Fruit fly (Drosophila melanogaster) whole organism, embryonic: Measurements from ENCODE around the gene CG1998.
A peak's percentile ranks its signal among the peaks of the same experiment; 100 is the strongest.

Source experiments
- ATbp ChIP-seq: fragments of 200-800 bp; sonication (Bioruptor generic); optimal IDR thresholded peaks from 2 replicates; lab custom pipeline; 2017; ENCODE audit warnings: missing biosample characterization, mild to moderate bottlenecking, missing genetic modification characterization, missing genetic modification reagents
- Bdp1 ChIP-seq: fragments of 200-800 bp; sonication (Bioruptor generic); optimal IDR thresholded peaks from 3 replicates; lab custom pipeline; 2016; ENCODE audit warnings: missing biosample characterization, missing genetic modification characterization
- Bteb2 ChIP-seq: fragments of 200-800 bp; sonication (Bioruptor generic); optimal IDR thresholded peaks from 2 replicates; lab custom pipeline; 2016; ENCODE audit warnings: missing biosample characterization, missing genetic modification characterization
- CG11504 ChIP-seq: fragments of 200-800 bp; sonication (Bioruptor generic); optimal IDR thresholded peaks from 3 replicates; lab custom pipeline; 2019; ENCODE audit warnings: missing biosample characterization, mild to moderate bottlenecking, missing genetic modification characterization, moderate library complexity
- CG12219 ChIP-seq: fragments of 200-800 bp; sonication (Bioruptor generic); optimal IDR thresholded peaks from 3 replicates; lab custom pipeline; 2018; ENCODE audit warnings: missing biosample characterization, mild to moderate bottlenecking, missing genetic modification characterization
- CG1233 ChIP-seq: fragments of 200-800 bp; sonication (Bioruptor generic); optimal IDR thresholded peaks from 4 replicates; lab custom pipeline; 2018; ENCODE audit warnings: missing biosample characterization, mild to moderate bottlenecking, missing genetic modification characterization
- CG12769 ChIP-seq: fragments of 200-800 bp; sonication (Bioruptor generic); optimal IDR thresholded peaks from 2 replicates; lab custom pipeline; 2019; ENCODE audit warnings: missing biosample characterization, mild to moderate bottlenecking, missing genetic modification characterization, moderate library complexity
- CG13624 ChIP-seq: fragments of 200-800 bp; sonication (Bioruptor generic); optimal IDR thresholded peaks from 2 replicates; lab custom pipeline; 2016; ENCODE audit warnings: missing biosample characterization, missing genetic modification characterization
- CG14441 ChIP-seq: fragments of 200-800 bp; sonication (Bioruptor generic); IDR thresholded peaks from 2 replicates; pipeline ENCODE4 v1.3.6; 2022; ENCODE audit warnings: missing biosample characterization, missing genetic modification characterization
- CG1647 ChIP-seq: fragments of 200-800 bp; sonication (Bioruptor generic); optimal IDR thresholded peaks from 3 replicates; lab custom pipeline; 2016; ENCODE audit warnings: missing biosample characterization, missing genetic modification characterization
- CG18619 ChIP-seq: fragments of 200-800 bp; sonication (Bioruptor generic); optimal IDR thresholded peaks from 3 replicates; lab custom pipeline; 2017; ENCODE audit warnings: missing biosample characterization, mild to moderate bottlenecking, missing genetic modification characterization
- CG33213 ChIP-seq: fragments of 200-800 bp; sonication (Bioruptor generic); optimal IDR thresholded peaks from 3 replicates; lab custom pipeline; 2016; ENCODE audit warnings: missing biosample characterization, missing genetic modification characterization
- CG3407 ChIP-seq: fragments of 200-800 bp; sonication (Bioruptor generic); optimal IDR thresholded peaks from 2 replicates; lab custom pipeline; 2018; ENCODE audit warnings: missing biosample characterization, mild to moderate bottlenecking, missing genetic modification characterization
- CG3847 ChIP-seq: fragments of 200-800 bp; sonication (Bioruptor generic); IDR thresholded peaks from 2 replicates; pipeline ENCODE4 v1.3.6; 2022; ENCODE audit warnings: missing biosample characterization, missing genetic modification characterization
- CG4328 ChIP-seq: fragments of 200-800 bp; sonication (Bioruptor generic); optimal IDR thresholded peaks from 3 replicates; lab custom pipeline; 2017; ENCODE audit warnings: missing biosample characterization, missing genetic modification reagents, missing genetic modification characterization
- CG43689 ChIP-seq: fragments of 200-800 bp; sonication (Bioruptor generic); IDR thresholded peaks from 2 replicates; pipeline ENCODE4 v1.3.6; 2022; ENCODE audit warnings: missing biosample characterization, missing genetic modification characterization
- CG4820 ChIP-seq: fragments of 200-800 bp; sonication (Bioruptor generic); optimal IDR thresholded peaks from 3 replicates; lab custom pipeline; 2016; ENCODE audit warnings: missing biosample characterization, missing genetic modification characterization
- CG6813 ChIP-seq: fragments of 200-800 bp; sonication (Bioruptor generic); optimal IDR thresholded peaks from 2 replicates; lab custom pipeline; 2017; ENCODE audit warnings: missing biosample characterization, missing genetic modification characterization, mild to moderate bottlenecking, moderate library complexity, missing genetic modification reagents
- CG6854 ChIP-seq: fragments of 200-800 bp; sonication (Bioruptor generic); optimal IDR thresholded peaks from 3 replicates; lab custom pipeline; 2017; ENCODE audit warnings: missing biosample characterization, mild to moderate bottlenecking, missing genetic modification characterization
- CG7745 ChIP-seq: fragments of 200-800 bp; sonication (Bioruptor generic); optimal IDR thresholded peaks from 2 replicates; lab custom pipeline; 2018; ENCODE audit warnings: missing biosample characterization, mild to moderate bottlenecking, missing genetic modification characterization, moderate library complexity
- Camta ChIP-seq: fragments of 200-800 bp; sonication (Bioruptor generic); optimal IDR thresholded peaks from 2 replicates; lab custom pipeline; 2016; ENCODE audit warnings: missing biosample characterization, missing genetic modification characterization
- Deaf1 ChIP-seq: fragments of 200-800 bp; optimal IDR thresholded peaks from 3 replicates; lab custom pipeline; 2019; ENCODE audit warnings: missing biosample characterization, mild to moderate bottlenecking, missing genetic modification characterization, moderate library complexity
- Dip3 ChIP-seq: fragments of 200-800 bp; sonication (Bioruptor generic); optimal IDR thresholded peaks from 3 replicates; lab custom pipeline; 2016; ENCODE audit warnings: missing biosample characterization, missing genetic modification characterization
- Drgx ChIP-seq: fragments of 200-800 bp; sonication (Bioruptor generic); IDR thresholded peaks from 2 replicates; pipeline ENCODE4 v1.3.6; 2022; ENCODE audit warnings: missing biosample characterization, missing genetic modification characterization
- Ets97D ChIP-seq: fragments of 200-800 bp; sonication (Bioruptor generic); optimal IDR thresholded peaks from 3 replicates; lab custom pipeline; 2016; ENCODE audit warnings: missing biosample characterization, missing genetic modification characterization
- HmgZ ChIP-seq: fragments of 200-800 bp; sonication (Bioruptor generic); optimal IDR thresholded peaks from 2 replicates; lab custom pipeline; 2018; ENCODE audit warnings: missing biosample characterization, mild to moderate bottlenecking, missing genetic modification characterization
- Hr51 ChIP-seq, 2 experiments: fragments of 200-800 bp; sonication (Bioruptor generic); optimal IDR thresholded peaks; 2 replicates in 1 of 2; 3 replicates in 1 of 2; lab custom pipeline; 2016 to 2018; ENCODE audit warnings: missing biosample characterization in 2 of 2, missing genetic modification characterization in 2 of 2, mild to moderate bottlenecking in 1 of 2, moderate library complexity in 1 of 2
- PHDP ChIP-seq: fragments of 200-800 bp; sonication (Bioruptor generic); optimal IDR thresholded peaks from 3 replicates; lab custom pipeline; 2018; ENCODE audit warnings: missing biosample characterization, mild to moderate bottlenecking, missing genetic modification characterization, moderate library complexity
- Rfx ChIP-seq: fragments of 200-800 bp; sonication (Bioruptor generic); IDR thresholded peaks from 2 replicates; pipeline ENCODE4 v1.3.6; 2022; ENCODE audit warnings: missing biosample characterization, missing genetic modification characterization
- Usf ChIP-seq: fragments of 200-800 bp; sonication (Bioruptor generic); optimal IDR thresholded peaks from 2 replicates; lab custom pipeline; 2017; ENCODE audit warnings: missing genotype, missing biosample characterization, missing genetic modification characterization
- bigmax ChIP-seq: fragments of 200-800 bp; sonication (Bioruptor generic); optimal IDR thresholded peaks from 2 replicates; lab custom pipeline; 2018; ENCODE audit warnings: missing biosample characterization, mild to moderate bottlenecking, missing genetic modification characterization
- croc ChIP-seq: fragments of 200-800 bp; sonication (Bioruptor generic); conservative IDR thresholded peaks from 3 replicates; pipeline ENCODE4 v1.3.6; 2022; ENCODE audit warnings: missing biosample characterization, missing genetic modification characterization
- danr ChIP-seq: fragments of 200-800 bp; sonication (Bioruptor generic); IDR thresholded peaks from 2 replicates; pipeline ENCODE4 v1.3.6; 2022; ENCODE audit warnings: missing biosample characterization, missing genetic modification characterization
- disco-r ChIP-seq: fragments of 200-800 bp; sonication (Bioruptor generic); optimal IDR thresholded peaks from 2 replicates; lab custom pipeline; 2016; ENCODE audit warnings: missing biosample characterization, missing genetic modification characterization
- dmrt11E ChIP-seq: fragments of 200-800 bp; sonication (Bioruptor generic); optimal IDR thresholded peaks from 3 replicates; lab custom pipeline; 2018; ENCODE audit warnings: missing biosample characterization, mild to moderate bottlenecking, missing genetic modification characterization, moderate library complexity
- ems ChIP-seq: fragments of 200-800 bp; sonication (Bioruptor generic); optimal IDR thresholded peaks from 3 replicates; lab custom pipeline; 2016; ENCODE audit warnings: missing biosample characterization, missing genetic modification characterization
- esg ChIP-seq: fragments of 200-800 bp; sonication (Bioruptor generic); conservative IDR thresholded peaks from 2 replicates; pipeline ENCODE4 v1.3.6; 2022; ENCODE audit warnings: missing biosample characterization, missing genetic modification characterization
- jumu ChIP-seq: fragments of 200-800 bp; sonication (Bioruptor generic); optimal IDR thresholded peaks from 3 replicates; lab custom pipeline; 2016; ENCODE audit warnings: missing biosample characterization, missing genetic modification characterization
- maf-S ChIP-seq: fragments of 200-800 bp; sonication (Bioruptor generic); optimal IDR thresholded peaks from 2 replicates; lab custom pipeline; 2016; ENCODE audit warnings: missing biosample characterization, missing genetic modification characterization
- oc ChIP-seq: fragments of 200-800 bp; sonication (Bioruptor generic); optimal IDR thresholded peaks from 2 replicates; lab custom pipeline; 2018; ENCODE audit warnings: missing biosample characterization, mild to moderate bottlenecking, missing genetic modification characterization, moderate library complexity
- p53 ChIP-seq: fragments of 200-800 bp; sonication (Bioruptor generic); optimal IDR thresholded peaks from 2 replicates; lab custom pipeline; 2016; ENCODE audit warnings: missing biosample characterization, missing genetic modification characterization
- pnt ChIP-seq: fragments of 200-800 bp; sonication (Bioruptor generic); optimal IDR thresholded peaks from 3 replicates; lab custom pipeline; 2016; ENCODE audit warnings: missing biosample characterization, missing genetic modification characterization
- sim ChIP-seq: fragments of 200-800 bp; sonication (Bioruptor generic); IDR thresholded peaks from 2 replicates; pipeline ENCODE4 v1.3.6; 2022; ENCODE audit warnings: missing biosample characterization, missing genetic modification characterization
- so ChIP-seq: fragments of 200-800 bp; sonication (Bioruptor generic); IDR thresholded peaks from 3 replicates; pipeline ENCODE4 v1.3.6; 2022; ENCODE audit warnings: missing biosample characterization, missing genetic modification characterization
- tna ChIP-seq: fragments of 200-800 bp; sonication (Bioruptor generic); IDR thresholded peaks from 2 replicates; pipeline ENCODE4 v1.3.6; 2022; ENCODE audit warnings: missing biosample characterization, missing genetic modification characterization; ENCODE audit not compliant: partially characterized antibody
- trh ChIP-seq: fragments of 200-800 bp; sonication (Bioruptor generic); optimal IDR thresholded peaks from 2 replicates; lab custom pipeline; 2016; ENCODE audit warnings: missing biosample characterization, missing genetic modification characterization
- tup ChIP-seq: fragments of 200-800 bp; sonication (Bioruptor generic); optimal IDR thresholded peaks from 2 replicates; lab custom pipeline; 2016; ENCODE audit warnings: missing biosample characterization, mild to moderate bottlenecking, missing genetic modification characterization, moderate library complexity
- unc-4 ChIP-seq: fragments of 200-800 bp; sonication (Bioruptor generic); IDR thresholded peaks from 2 replicates; pipeline ENCODE4 v1.3.6; 2022; ENCODE audit warnings: missing biosample characterization, missing genetic modification characterization; ENCODE audit not compliant: partially characterized antibody
- z ChIP-seq: fragments of 200-800 bp; sonication (Bioruptor generic); IDR thresholded peaks from 3 replicates; pipeline ENCODE4 v1.3.6; 2022; ENCODE audit warnings: missing biosample characterization, missing genetic modification characterization
- zfh1 ChIP-seq: fragments of 200-800 bp; sonication (Bioruptor generic); IDR thresholded peaks from 3 replicates; pipeline ENCODE4 v1.3.6; 2022; ENCODE audit warnings: missing biosample characterization, missing genetic modification characterization

Gene CG1998

dm6 chrX:13391174-13392040 lies 21.5 kb downstream of the CG1998 start (continued):
- no peak for TF ChIP-seq so (GFP tag; lab: Robert Waterston, UW)
- TF ChIP-seq Dip3 (GFP tag; lab: Kevin White, UChicago) = peak; percentile 85
- TF ChIP-seq Ets97D = peak; percentile 76
- TF ChIP-seq CG4328 (GFP tag; lab: Kevin White, UChicago) = no peak
- TF ChIP-seq bigmax = no peak
- peak; percentile 47 for TF ChIP-seq CG12769
- no peak for TF ChIP-seq Bdp1
- TF ChIP-seq jumu (GFP tag; lab: Kevin White, UChicago) = peak; percentile 22
- peak; percentile 35 for TF ChIP-seq CG1233 (GFP tag; lab: Kevin White, UChicago)
- TF ChIP-seq danr (GFP tag; lab: Robert Waterston, UW) = no peak
- TF ChIP-seq tup = no peak
- no peak for TF ChIP-seq disco-r (GFP tag; lab: Kevin White, UChicago)
- peak; percentile 66 for TF ChIP-seq CG13624 (GFP tag; lab: Kevin White, UChicago)
- no peak for TF ChIP-seq croc (GFP tag; lab: Robert Waterston, UW)
- TF ChIP-seq Rfx = peak; percentile 78
- no peak for TF ChIP-seq CG1647
- TF ChIP-seq Deaf1 (tag; lab: Kevin White, UChicago) = no peak
- no peak for TF ChIP-seq ems (GFP tag; lab: Kevin White, UChicago)
- no peak for TF ChIP-seq CG3407 (GFP tag; lab: Kevin White, UChicago)
- no peak for TF ChIP-seq zfh1 (GFP tag; lab: Robert Waterston, UW)
- TF ChIP-seq CG14441 = no peak
- TF ChIP-seq Bteb2 (GFP tag; lab: Kevin White, UChicago) = peak; percentile 41
- no peak for TF ChIP-seq Camta
- TF ChIP-seq trh (GFP tag; lab: Kevin White, UChicago) = no peak
- TF ChIP-seq esg (GFP tag; lab: Robert Waterston, UW) = no peak
- no peak for TF ChIP-seq ATbp (GFP tag; lab: Kevin White, UChicago)
- no peak for TF ChIP-seq CG4820 (GFP tag; lab: Kevin White, UChicago)
- no peak for TF ChIP-seq z (GFP tag; lab: Robert Waterston, UW)
- TF ChIP-seq tna (GFP tag; lab: Robert Waterston, UW) = no peak
- no peak for TF ChIP-seq oc (tag; lab: Kevin White, UChicago)
- no peak for TF ChIP-seq sim (GFP tag; lab: Robert Waterston, UW)
- TF ChIP-seq maf-S (GFP tag; lab: Kevin White, UChicago) = peak; percentile 50
- peak; percentile 51 for TF ChIP-seq CG6813
- TF ChIP-seq Hr51 (GFP tag; optimal IDR thresholded peaks at IDR 0.05; lab: Kevin White, UChicago) = peak in 1 of 2 experiments; percentile 23
- no peak for TF ChIP-seq dmrt11E
- peak; percentile 22 for TF ChIP-seq CG11504
- TF ChIP-seq p53 (GFP tag; lab: Kevin White, UChicago) = no peak
- peak; percentile 69 for TF ChIP-seq Usf
- peak; percentile 40 for TF ChIP-seq PHDP (tag; lab: Kevin White, UChicago)
- TF ChIP-seq CG3847 (GFP tag; lab: Robert Waterston, UW) = peak; percentile 43
- peak; percentile 31 for TF ChIP-seq HmgZ (tag; lab: Kevin White, UChicago)
- no peak for TF ChIP-seq unc-4 (GFP tag; lab: Robert Waterston, UW)
- TF ChIP-seq CG33213 (GFP tag; lab: Kevin White, UChicago) = no peak
- no peak for TF ChIP-seq CG43689
- no peak for TF ChIP-seq Drgx
- no peak for TF ChIP-seq pnt (GFP tag; lab: Kevin White, UChicago)
- no peak for TF ChIP-seq CG6854 (GFP tag; lab: Kevin White, UChicago)
- peak; percentile 60 for TF ChIP-seq CG18619 (GFP tag; lab: Kevin White, UChicago)
- no peak for TF ChIP-seq CG7745 (tag; lab: Kevin White, UChicago)
- TF ChIP-seq CG12219 (GFP tag; lab: Kevin White, UChicago) = peak; percentile 1
